Fruit fly (Drosophila melanogaster): ENCODE data around the gene CG13599.

Gene CG13599

dm6 chr3R:23933684-23934575 lies 2.5 kb downstream of the CG13599 start, which contains the start of gene CG5854 (continued):
- TF ChIP-seq CG11247 (GFP tag; IDR thresholded peaks at IDR 0.05) (peak; percentile 56; the same call in 1 of the 2 replicates), Oaz (GFP tag; IDR thresholded peaks at IDR 0.05) (no peak), CG14710 (tag; optimal IDR thresholded peaks at IDR 0.05) (peak; percentile 27), Mad (GFP tag; optimal IDR thresholded peaks at IDR 0.05) (peak; percentile 68), Asciz (GFP tag; optimal IDR thresholded peaks at IDR 0.05) (peak; percentile 79), CG11504 (tag; optimal IDR thresholded peaks at IDR 0.05) (peak; percentile 82), jumu (GFP tag; optimal IDR thresholded peaks at IDR 0.05) (peak; percentile 5), Dll (GFP tag; IDR thresholded peaks at IDR 0.05; ENCODE audit: partially characterized antibody) (peak; percentile 43; the same call in 1 of the 4 replicates), CG30403 (GFP tag; optimal IDR thresholded peaks at IDR 0.05) (peak; percentile 70), Atf-2 (GFP tag; optimal IDR thresholded peaks at IDR 0.05) (peak; percentile 68), CG16863 (GFP tag; optimal IDR thresholded peaks at IDR 0.05) (peak; percentile 86), repo (GFP tag; optimal IDR thresholded peaks at IDR 0.05) (peak; percentile 74), CHES-1-like (GFP tag; optimal IDR thresholded peaks at IDR 0.05) (peak; percentile 64), gem (tag; optimal IDR thresholded peaks at IDR 0.05) (peak; percentile 79), CG6175 (GFP tag; IDR thresholded peaks at IDR 0.05) (no peak), bsh (GFP tag; optimal IDR thresholded peaks at IDR 0.05) (peak; percentile 90 to 98), Gug (GFP tag; IDR thresholded peaks at IDR 0.05) (peak; percentile 68; the same call in 2 of the 4 replicates), CG9876 (GFP tag; optimal IDR thresholded peaks at IDR 0.05) (peak; percentile 73), Aef1 (GFP tag; IDR thresholded peaks at IDR 0.05) (peak; percentile 37; the same call in 2 of the 3 replicates), Jarid2 (GFP tag; optimal IDR thresholded peaks at IDR 0.05) (peak; percentile 21), Max (GFP tag; optimal IDR thresholded peaks at IDR 0.05) (peak; percentile 24), CG11723 (GFP tag; optimal IDR thresholded peaks at IDR 0.05) (peak; percentile 57), crol (GFP tag; IDR thresholded peaks at IDR 0.05) (peak; percentile 78), CG15479 (GFP tag; optimal IDR thresholded peaks at IDR 0.05) (peak; percentile 24), CG17802 (tag; optimal IDR thresholded peaks at IDR 0.05) (peak; percentile 55), NC2α (GFP tag; optimal IDR thresholded peaks at IDR 0.05) (peak; percentile 68), CG3281 (GFP tag; optimal IDR thresholded peaks at IDR 0.05) (peak; percentile 79), CG17612 (GFP tag; IDR thresholded peaks at IDR 0.05) (no peak), ERR (GFP tag; optimal IDR thresholded peaks at IDR 0.05) (peak; percentile 19), grau (tag; optimal IDR thresholded peaks at IDR 0.05) (peak; percentile 59), az2 (GFP tag; optimal IDR thresholded peaks at IDR 0.05) (peak; percentile 81), slp2 (GFP tag; optimal IDR thresholded peaks at IDR 0.05) (peak; percentile 32), CG32767 (GFP tag; IDR thresholded peaks at IDR 0.05) (0 out of 2 replicates have a peak, but pooled peaks have one; percentile 42), Side (GFP tag; optimal IDR thresholded peaks at IDR 0.05) (peak; percentile 73), dpn (GFP tag; optimal IDR thresholded peaks at IDR 0.05) (peak; percentile 54 to 85), Abd-B (GFP tag; optimal IDR thresholded peaks at IDR 0.05) (peak; percentile 33), kni (GFP tag; optimal IDR thresholded peaks at IDR 0.05) (no peak), CG2202 (tag; optimal IDR thresholded peaks at IDR 0.05) (peak; percentile 56), Mes4 (GFP tag; optimal IDR thresholded peaks at IDR 0.05) (peak; percentile 73), ken (GFP tag; IDR thresholded peaks at IDR 0.05) (peak; percentile 85), Lpt (GFP tag; optimal IDR thresholded peaks at IDR 0.05) (no peak), CG10321 (GFP tag; IDR thresholded peaks at IDR 0.05) (peak; percentile 59), mirr (GFP tag; optimal IDR thresholded peaks at IDR 0.05) (no peak), nom (GFP tag; optimal IDR thresholded peaks at IDR 0.05) (peak; percentile 95), fru (optimal IDR thresholded peaks at IDR 0.05) (no peak), z (GFP tag; IDR thresholded peaks at IDR 0.05) (0 out of 3 replicates have a peak, but pooled peaks have one; percentile 42), Hr51 (GFP tag; optimal IDR thresholded peaks at IDR 0.05) (peak; percentile 57 to 78), CG32532 (GFP tag; IDR thresholded peaks at IDR 0.05) (peak; percentile 82), NfI (GFP tag; optimal IDR thresholded peaks at IDR 0.05) (peak; percentile 82)
